Worm (Caenorhabditis elegans) whole organism, L4 larva: ENCODE data around the gene T26H8.5.
"Not testable (repeated sequence)": the region's sequence is repeated elsewhere in the genome, so short reads cannot be mapped to it uniquely, and the experiment has no call there.

ENCODE experiments used
- F44E2.7 ChIP-seq: fragments of 200-800 bp; sonication (Bioruptor generic); IDR thresholded peaks from 2 replicates; pipeline ENCODE4 v2.1.2; 2022; ENCODE audit warnings: missing genetic modification characterization, missing compliant biosample characterization
- T26A8.4 ChIP-seq: fragments of 200-800 bp; sonication (Bioruptor generic); IDR thresholded peaks from 2 replicates; pipeline ENCODE4 v1.3.6; 2022; ENCODE audit warnings: missing genetic modification characterization, missing compliant biosample characterization
- Y105C5A.15 ChIP-seq: fragments of 200-800 bp; sonication (Bioruptor generic); IDR thresholded peaks from 2 replicates; pipeline ENCODE4 v1.3.6; 2022; ENCODE audit warnings: missing genetic modification characterization, missing compliant biosample characterization
- ZK546.5 ChIP-seq, 2 experiments: sonication (generic microtip); optimal IDR thresholded peaks; 2 replicates each; lab custom pipeline; 2017; ENCODE audit warnings: missing biosample characterization in 2 of 2, missing genetic modification characterization in 2 of 2
- arid-1 ChIP-seq: fragments of 200-800 bp; sonication (Bioruptor generic); conservative IDR thresholded peaks from 2 replicates; pipeline ENCODE4 v1.3.6; 2022; ENCODE audit warnings: missing genetic modification reagents, missing genetic modification characterization, missing compliant biosample characterization
- ctbp-1 ChIP-seq: fragments of 200-800 bp; sonication (Bioruptor generic); IDR thresholded peaks from 2 replicates; pipeline ENCODE4 v1.3.6; 2022; ENCODE audit warnings: missing genetic modification reagents, missing genetic modification characterization, missing compliant biosample characterization
- daf-12 ChIP-seq: fragments of 150-350 bp; optimal IDR thresholded peaks from 2 replicates; lab custom pipeline; 2014; ENCODE audit warnings: missing biosample characterization, missing genetic modification reagents, missing genetic modification characterization
- daf-16 ChIP-seq, 3 experiments: sonication (generic microtip); optimal IDR thresholded peaks; 2 replicates each; lab custom pipeline; 2016 to 2017; ENCODE audit warnings: missing genetic modification characterization in 3 of 3, missing genetic modification reagents in 3 of 3, mild to moderate bottlenecking in 2 of 3, missing compliant biosample characterization in 2 of 3, missing biosample characterization in 1 of 3, moderate library complexity in 1 of 3
- dmd-6 ChIP-seq: fragments of 200-800 bp; sonication (Bioruptor generic); IDR thresholded peaks from 2 replicates; pipeline ENCODE4 v1.3.6; 2022; ENCODE audit warnings: missing genetic modification reagents, missing genetic modification characterization, missing compliant biosample characterization
- dve-1 ChIP-seq: sonication (generic microtip); optimal IDR thresholded peaks from 2 replicates; lab custom pipeline; 2017; ENCODE audit warnings: antibody characterized with exemption, mild to moderate bottlenecking, missing genetic modification characterization, missing compliant biosample characterization; ENCODE audit not compliant: insufficient read depth
- egl-27 ChIP-seq: sonication (generic microtip); optimal IDR thresholded peaks from 3 replicates; lab custom pipeline; 2017; ENCODE audit warnings: missing biosample characterization, missing genetic modification reagents, missing genetic modification characterization
- egl-43 ChIP-seq: fragments of 200-800 bp; sonication (Bioruptor generic); IDR thresholded peaks from 2 replicates; pipeline ENCODE4 v1.3.6; 2022; ENCODE audit warnings: missing genetic modification reagents, missing genetic modification characterization, missing compliant biosample characterization
- fkh-10 ChIP-seq: fragments of 150-350 bp; optimal IDR thresholded peaks from 2 replicates; lab custom pipeline; 2014; ENCODE audit warnings: missing biosample characterization, missing genetic modification reagents, missing genetic modification characterization
- hlh-11 ChIP-seq: fragments of 200-800 bp; sonication (Bioruptor generic); optimal IDR thresholded peaks from 2 replicates; lab custom pipeline; 2018; ENCODE audit warnings: mild to moderate bottlenecking, missing genetic modification characterization, missing compliant biosample characterization
- lin-29 ChIP-seq: fragments of 200-800 bp; sonication (Bioruptor generic); IDR thresholded peaks from 2 replicates; pipeline ENCODE4 v1.3.6; 2022; ENCODE audit warnings: missing genetic modification reagents, missing genetic modification characterization, missing compliant biosample characterization
- lsy-2 ChIP-seq, 2 experiments: fragments of 150-350 bp in 1 of 2; sonication (generic microtip) in 1 of 2; optimal IDR thresholded peaks; 2 replicates each; lab custom pipeline; 2014 to 2017; ENCODE audit warnings: missing biosample characterization in 2 of 2, missing genetic modification characterization in 2 of 2
- madf-5 ChIP-seq, 2 experiments: fragments of 200-800 bp; sonication (Bioruptor generic); IDR thresholded peaks; 2 replicates each; pipeline ENCODE4 v1.3.6; 2022; ENCODE audit warnings: missing compliant biosample characterization in 2 of 2, missing genetic modification characterization in 2 of 2
- mdl-1 ChIP-seq, 2 experiments: fragments of 150-350 bp in 1 of 2; sonication (generic microtip) in 1 of 2; optimal IDR thresholded peaks; 2 replicates each; lab custom pipeline; 2014 to 2017; ENCODE audit warnings: missing biosample characterization in 2 of 2, missing genetic modification characterization in 2 of 2
- nhr-102 ChIP-seq: sonication (generic microtip); optimal IDR thresholded peaks from 2 replicates; lab custom pipeline; 2016; ENCODE audit warnings: mild to moderate bottlenecking, missing genetic modification characterization, moderate library complexity, missing compliant biosample characterization
- nhr-237 ChIP-seq: sonication (generic microtip); optimal IDR thresholded peaks from 2 replicates; lab custom pipeline; 2017; ENCODE audit warnings: missing biosample characterization, missing genetic modification characterization
- nhr-25 ChIP-seq: sonication (generic microtip); optimal IDR thresholded peaks from 2 replicates; lab custom pipeline; 2017; ENCODE audit warnings: missing genetic modification characterization, mild to moderate bottlenecking, missing compliant biosample characterization, antibody characterized with exemption, moderate library complexity, borderline replicate concordance; ENCODE audit not compliant: insufficient read depth
- nhr-28 ChIP-seq: fragments of 150-350 bp; optimal IDR thresholded peaks from 2 replicates; lab custom pipeline; 2014; ENCODE audit warnings: missing biosample characterization, missing genetic modification characterization
- nhr-6 ChIP-seq: fragments of 150-350 bp; optimal IDR thresholded peaks from 2 replicates; lab custom pipeline; 2014; ENCODE audit warnings: missing biosample characterization, missing genetic modification characterization
- nhr-76 ChIP-seq: fragments of 150-350 bp; optimal IDR thresholded peaks from 2 replicates; lab custom pipeline; 2014; ENCODE audit warnings: missing biosample characterization, missing genetic modification characterization
- nhr-77 ChIP-seq: fragments of 150-350 bp; optimal IDR thresholded peaks from 2 replicates; lab custom pipeline; 2014; ENCODE audit warnings: missing biosample characterization, missing genetic modification characterization
- pqm-1 ChIP-seq: sonication (generic microtip); optimal IDR thresholded peaks from 2 replicates; lab custom pipeline; 2017; ENCODE audit warnings: missing biosample characterization, missing genetic modification characterization
- saeg-2 ChIP-seq: fragments of 200-800 bp; sonication (Bioruptor generic); IDR thresholded peaks from 2 replicates; pipeline ENCODE4 v1.3.6; 2022; ENCODE audit warnings: missing genetic modification reagents, missing genetic modification characterization, missing compliant biosample characterization
- snpc-1.2 ChIP-seq: fragments of 200-800 bp; sonication (Bioruptor generic); IDR thresholded peaks from 2 replicates; pipeline ENCODE4 v1.3.6; 2022; ENCODE audit warnings: missing genetic modification reagents, missing genetic modification characterization, missing compliant biosample characterization
- tra-1 ChIP-seq: fragments of 200-800 bp; sonication (Bioruptor generic); IDR thresholded peaks from 2 replicates; pipeline ENCODE4 v1.3.6; 2022; ENCODE audit warnings: missing genetic modification reagents, missing genetic modification characterization, missing compliant biosample characterization
- zfp-3 ChIP-seq: fragments of 200-800 bp; sonication (Bioruptor generic); conservative IDR thresholded peaks from 2 replicates; pipeline ENCODE4 v1.3.6; 2022; ENCODE audit warnings: missing genetic modification reagents, missing genetic modification characterization, missing compliant biosample characterization

Gene T26H8.5

DNA sequence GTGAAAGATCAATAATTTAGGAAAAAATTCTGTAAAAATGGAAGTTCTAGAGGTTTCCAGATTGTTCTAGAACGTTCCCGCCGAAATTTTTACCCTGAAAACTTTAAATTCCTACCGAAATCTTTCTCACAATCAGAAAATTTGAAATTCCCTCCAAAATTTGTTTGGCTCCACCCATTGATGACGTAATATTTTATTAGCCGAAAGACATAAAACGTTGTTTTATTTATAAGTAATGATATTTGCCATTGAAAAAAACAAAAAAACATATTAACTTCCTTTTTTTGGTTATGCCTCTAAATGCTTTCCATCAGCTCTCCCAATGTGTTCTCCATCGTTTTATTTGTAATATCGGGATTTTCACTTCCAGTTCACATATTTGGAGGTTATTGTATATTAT lies 24.9 kb upstream of the T26H8.5 start, which contains the start of gene srh-295:
srh-295 (plus strand) TSS at position 301 of the 400 bp plus-strand sequence.
- TF ChIP-seq ctbp-1, result no peak
- TF ChIP-seq nhr-76 (tag; lab: Kevin White, UChicago), result no peak
- TF ChIP-seq lin-29 (GFP tag; lab: Robert Waterston, UW), result no peak
- TF ChIP-seq egl-27 (tag; lab: Kevin White, UChicago), result no peak
- TF ChIP-seq nhr-237, result no peak

DNA sequence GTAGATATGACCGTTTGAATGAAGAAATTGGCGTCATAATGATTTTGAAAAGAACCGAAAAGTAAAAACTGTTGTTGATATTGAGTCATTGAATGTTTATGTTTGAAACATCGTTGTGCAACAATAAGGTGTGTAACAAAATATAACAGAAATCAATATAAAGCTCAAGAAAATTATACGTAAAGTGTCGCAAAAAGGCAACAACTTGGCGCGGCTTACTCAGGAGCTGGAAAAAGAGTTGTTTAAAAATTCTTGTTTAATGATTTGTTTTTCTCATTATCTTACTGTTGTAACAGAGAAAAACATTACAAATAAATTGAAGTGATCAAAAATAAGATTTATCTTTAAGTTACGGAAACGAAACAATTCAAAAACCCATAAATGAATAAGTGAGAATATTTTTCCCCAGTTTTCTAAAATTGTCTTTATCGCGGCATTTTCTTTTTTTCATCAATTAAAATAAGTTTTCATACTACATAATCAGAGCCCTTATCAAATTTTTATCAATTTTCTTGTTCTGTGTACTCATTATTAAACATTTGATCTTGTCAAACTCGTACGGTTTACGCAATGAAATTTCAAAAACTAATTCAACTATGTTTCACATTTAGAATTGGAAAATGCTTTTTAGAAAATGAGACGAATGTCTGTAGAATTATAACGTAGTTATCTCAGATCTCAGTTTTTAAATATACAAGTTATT lies 22.5 kb upstream of the T26H8.5 start, which contains the start of gene ZK1037.6:
ZK1037.6 (minus strand) TSS at position 51 of the 703 bp plus-strand sequence.
- no peak for TF ChIP-seq nhr-237
- TF ChIP-seq mdl-1 (tag; optimal IDR thresholded peaks at IDR 0.05; lab: Kevin White, UChicago), result no peak
- peak; percentile 9 for TF ChIP-seq pqm-1 (tag; lab: Kevin White, UChicago)
- peak; percentile 0 for TF ChIP-seq nhr-28 (tag; lab: Kevin White, UChicago)
- TF ChIP-seq daf-16 (GFP tag; optimal IDR thresholded peaks at IDR 0.05; lab: Kevin White, UChicago), result no peak
- TF ChIP-seq daf-16 (tag; optimal IDR thresholded peaks at IDR 0.05; lab: Kevin White, UChicago), result peak; percentile 15

DNA sequence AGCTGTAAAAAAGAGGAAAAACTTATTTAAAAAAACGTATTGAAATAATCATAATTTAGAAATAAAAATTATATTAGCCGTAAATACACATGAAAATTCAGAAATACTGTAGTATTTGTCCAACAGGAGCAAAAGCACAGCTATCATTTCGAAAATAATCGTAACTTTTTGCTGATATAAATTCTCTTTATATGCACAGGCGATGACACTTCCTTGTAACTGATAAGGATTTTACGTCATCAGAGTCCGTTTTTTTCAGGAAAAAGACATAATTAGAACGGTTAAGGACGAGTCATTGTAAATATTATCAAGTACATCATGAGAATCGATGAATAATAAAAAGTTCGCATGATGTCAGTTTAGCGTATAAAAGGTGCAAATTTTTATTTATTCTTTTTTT lies 18.0 kb upstream of the T26H8.5 start:
- TF ChIP-seq nhr-28 (tag; lab: Kevin White, UChicago), result peak; percentile 73
- TF ChIP-seq zfp-3 (GFP tag; lab: Robert Waterston, UW), result no peak
- TF ChIP-seq daf-12 (tag; lab: Kevin White, UChicago), result no peak
- no peak for TF ChIP-seq egl-43
- TF ChIP-seq hlh-11 (tag; lab: Kevin White, UChicago), result peak; percentile 27
- no peak for TF ChIP-seq saeg-2
- no peak for TF ChIP-seq Y105C5A.15 (GFP tag; lab: Robert Waterston, UW)
- no peak for TF ChIP-seq nhr-77
- TF ChIP-seq ZK546.5 (tag; optimal IDR thresholded peaks at IDR 0.05; lab: Kevin White, UChicago), result no peak
- TF ChIP-seq daf-16 (GFP tag; optimal IDR thresholded peaks at IDR 0.05; lab: Kevin White, UChicago), result no peak
- peak; percentile 44 for TF ChIP-seq daf-16 (tag; optimal IDR thresholded peaks at IDR 0.05; lab: Kevin White, UChicago)
- TF ChIP-seq nhr-102, result no peak
- TF ChIP-seq nhr-25 (tag; lab: Kevin White, UChicago), result no peak
- no peak for TF ChIP-seq F44E2.7 (GFP tag; lab: Robert Waterston, UW)
- no peak for TF ChIP-seq T26A8.4 (GFP tag; lab: Robert Waterston, UW)
- peak; percentile 59 for TF ChIP-seq dmd-6 (GFP tag; lab: Robert Waterston, UW)
- TF ChIP-seq arid-1 (GFP tag; lab: Robert Waterston, UW), result no peak
- peak; percentile 19 for TF ChIP-seq nhr-6 (tag; lab: Kevin White, UChicago)
- TF ChIP-seq dve-1 (tag; lab: Kevin White, UChicago), result peak; percentile 23
- TF ChIP-seq madf-5 (GFP tag; IDR thresholded peaks at IDR 0.05; lab: Robert Waterston, UW), result no peak
- TF ChIP-seq snpc-1.2 (GFP tag; lab: Robert Waterston, UW), result no peak
- TF ChIP-seq fkh-10 (GFP tag; lab: Kevin White, UChicago), result no peak
- TF ChIP-seq tra-1 (GFP tag; lab: Robert Waterston, UW), result no peak
- TF ChIP-seq pqm-1 (tag; lab: Kevin White, UChicago), result peak; percentile 74
- TF ChIP-seq lsy-2 (tag; optimal IDR thresholded peaks at IDR 0.05; lab: Kevin White, UChicago), result no peak

DNA sequence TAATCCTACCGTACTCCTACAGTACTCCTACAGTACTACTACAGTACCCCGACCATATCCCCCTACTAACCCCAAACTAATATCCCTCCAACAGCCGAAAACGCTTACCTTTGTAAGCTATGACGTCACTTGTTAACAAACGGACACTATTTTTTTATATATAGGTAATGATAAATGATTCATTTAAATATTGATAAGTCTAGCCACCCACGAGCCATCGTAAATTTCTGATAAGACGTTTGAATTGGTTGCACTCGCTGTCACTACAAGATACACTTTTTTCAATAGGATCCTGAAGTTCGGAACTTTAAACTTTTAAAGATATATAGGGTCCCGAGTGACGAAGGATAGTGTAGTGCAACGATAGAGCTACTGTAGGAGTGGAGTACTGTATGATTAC lies 17.3 kb upstream of the T26H8.5 start, which contains the start of gene nhr-247:
nhr-247 (plus strand) TSS at position 330 of the 400 bp plus-strand sequence.
- not testable (repeated sequence) for TF ChIP-seq daf-16 (GFP tag; optimal IDR thresholded peaks at IDR 0.05; lab: Kevin White, UChicago)
- TF ChIP-seq daf-16 (tag; optimal IDR thresholded peaks at IDR 0.05; lab: Kevin White, UChicago), result peak; percentile 24
- peak; percentile 65 for TF ChIP-seq dmd-6 (GFP tag; lab: Robert Waterston, UW)
- TF ChIP-seq nhr-28 (tag; lab: Kevin White, UChicago), result peak; percentile 71
- peak; percentile 15 for TF ChIP-seq pqm-1 (tag; lab: Kevin White, UChicago)
